Fruit fly (Drosophila melanogaster): ENCODE results near the gene Mbs.

The Mbs gene

dm6 chr3L:16002116-16002716, 49.5 kb upstream of the Mbs start (continued):
- no peak for TF ChIP-seq CG1621 (tag; optimal IDR thresholded peaks at IDR 0.05)
- peak; percentile 61 for TF ChIP-seq CG6808 (GFP tag; optimal IDR thresholded peaks at IDR 0.05)
- peak; percentile 29 for TF ChIP-seq dac (GFP tag; optimal IDR thresholded peaks at IDR 0.05)
- TF ChIP-seq CG10631 (GFP tag; optimal IDR thresholded peaks at IDR 0.05): peak; percentile 9
- no peak for TF ChIP-seq CG11762 (GFP tag; optimal IDR thresholded peaks at IDR 0.05; ENCODE audit: insufficient read depth)
- TF ChIP-seq Eip75B (GFP tag; optimal IDR thresholded peaks at IDR 0.05): no peak
- TF ChIP-seq fd85E (GFP tag; optimal IDR thresholded peaks at IDR 0.05): no peak
- TF ChIP-seq Smox (GFP tag; optimal IDR thresholded peaks at IDR 0.05): no peak
- no peak for TF ChIP-seq Hr38 (GFP tag; optimal IDR thresholded peaks at IDR 0.05)
- no peak for TF ChIP-seq Eip93F (GFP tag; optimal IDR thresholded peaks at IDR 0.05)
- TF ChIP-seq acj6 (GFP tag; optimal IDR thresholded peaks at IDR 0.05): no peak
- TF ChIP-seq CG6163 (GFP tag; IDR thresholded peaks at IDR 0.05): peak; percentile 46; the same call in 2 of the 3 replicates
- TF ChIP-seq ss (GFP tag; optimal IDR thresholded peaks at IDR 0.05): peak; percentile 76 to 80
- TF ChIP-seq Met (GFP tag; optimal IDR thresholded peaks at IDR 0.05): no peak

- no peak for TF ChIP-seq Gug (GFP tag; IDR thresholded peaks at IDR 0.05)
- peak; percentile 48 for TF ChIP-seq Met (GFP tag; optimal IDR thresholded peaks at IDR 0.05)
- peak; percentile 28 for TF ChIP-seq Blimp-1 (GFP tag; optimal IDR thresholded peaks at IDR 0.05)
- peak; percentile 46 for TF ChIP-seq dsx (GFP tag; optimal IDR thresholded peaks at IDR 0.05; ENCODE audit: poor library complexity, severe bottlenecking)
- TF ChIP-seq spab (GFP tag; optimal IDR thresholded peaks at IDR 0.05): peak; percentile 58
- peak; percentile 50 to 68 for TF ChIP-seq salr (GFP tag; optimal IDR thresholded peaks at IDR 0.05)
- TF ChIP-seq CG31627 (GFP tag; optimal IDR thresholded peaks at IDR 0.05): peak; percentile 64
- peak; percentile 17 for TF ChIP-seq CG6792 (GFP tag; optimal IDR thresholded peaks at IDR 0.05)
- TF ChIP-seq CG1621 (tag; optimal IDR thresholded peaks at IDR 0.05): peak; percentile 80
- peak; percentile 43 for TF ChIP-seq CG3032 (tag; optimal IDR thresholded peaks at IDR 0.05)
- TF ChIP-seq CG6808 (GFP tag; optimal IDR thresholded peaks at IDR 0.05): peak; percentile 75
- peak; percentile 83 for TF ChIP-seq CG6163 (GFP tag; IDR thresholded peaks at IDR 0.05)
- TF ChIP-seq CG9139 (GFP tag; optimal IDR thresholded peaks at IDR 0.05): peak; percentile 75
- peak; percentile 28 for TF ChIP-seq Eip75B (GFP tag; optimal IDR thresholded peaks at IDR 0.05)
- peak; percentile 36 for TF ChIP-seq achi (GFP tag; optimal IDR thresholded peaks at IDR 0.05)
- TF ChIP-seq fkh (GFP tag; optimal IDR thresholded peaks at IDR 0.05): peak; percentile 53
- peak; percentile 53 for TF ChIP-seq CG10669 (GFP tag; optimal IDR thresholded peaks at IDR 0.05)
- TF ChIP-seq Sox15 (GFP tag; optimal IDR thresholded peaks at IDR 0.05): no peak
- peak; percentile 69 for TF ChIP-seq pdm3 (GFP tag; optimal IDR thresholded peaks at IDR 0.05)
- TF ChIP-seq Hr4 (GFP tag; optimal IDR thresholded peaks at IDR 0.05): peak; percentile 57
- peak; percentile 50 for TF ChIP-seq topi (GFP tag; optimal IDR thresholded peaks at IDR 0.05)
- peak; percentile 83 for TF ChIP-seq eg (GFP tag; IDR thresholded peaks at IDR 0.05)
- TF ChIP-seq Sox102F (GFP tag; optimal IDR thresholded peaks at IDR 0.05): peak; percentile 65
- no peak for TF ChIP-seq Lpt (GFP tag; optimal IDR thresholded peaks at IDR 0.05)
- peak; percentile 57 for TF ChIP-seq acj6 (GFP tag; optimal IDR thresholded peaks at IDR 0.05)
- peak; percentile 2 for TF ChIP-seq fd59A (GFP tag; optimal IDR thresholded peaks at IDR 0.05)
- peak; percentile 47 for TF ChIP-seq Smox (GFP tag; optimal IDR thresholded peaks at IDR 0.05)
- TF ChIP-seq CG15336 (GFP tag; IDR thresholded peaks at IDR 0.05): peak; percentile 66
- TF ChIP-seq CG11762 (GFP tag; optimal IDR thresholded peaks at IDR 0.05; ENCODE audit: insufficient read depth): no peak
- TF ChIP-seq CG7368 (GFP tag; optimal IDR thresholded peaks at IDR 0.05): no peak
- peak; percentile 58 for TF ChIP-seq net (GFP tag; optimal IDR thresholded peaks at IDR 0.05)
- no peak for TF ChIP-seq Eip93F (GFP tag; optimal IDR thresholded peaks at IDR 0.05)
- peak; percentile 16 for TF ChIP-seq OdsH (GFP tag; optimal IDR thresholded peaks at IDR 0.05)
- peak; percentile 89 for TF ChIP-seq Eip78C (GFP tag)
- TF ChIP-seq Ets21C (GFP tag; optimal IDR thresholded peaks at IDR 0.05): peak; percentile 45
- no peak for TF ChIP-seq CG11294 (GFP tag; IDR thresholded peaks at IDR 0.05)
- TF ChIP-seq Hr38 (GFP tag; optimal IDR thresholded peaks at IDR 0.05): no peak
- TF ChIP-seq CG4318 (GFP tag; optimal IDR thresholded peaks at IDR 0.05): no peak
- peak; percentile 49 for TF ChIP-seq CG32006 (GFP tag; optimal IDR thresholded peaks at IDR 0.05)
- peak; percentile 74; the same call in 2 of the 3 replicates for TF ChIP-seq CG8119 (GFP tag; IDR thresholded peaks at IDR 0.05)
- peak; percentile 3 for TF ChIP-seq CG34406 (GFP tag; optimal IDR thresholded peaks at IDR 0.05)
Measured at dm6 chr3L:16004401-16005237, 47.1 kb upstream of the Mbs start, which contains the start of the genes hzg and mRpS31. TSS of gene hzg (minus strand) at chr3L:16004736. TSS of gene mRpS31 (plus strand) at chr3L:16005193.

Measured in whole organism, prepupa.